Fruit fly (Drosophila melanogaster) whole organism, adult: ENCODE measurements around the gene CG8851.

Experiments used
- CG11617 ChIP-seq: fragments of 200-800 bp; sonication (Bioruptor generic); optimal IDR thresholded peaks from 2 replicates; lab custom pipeline; 2017; ENCODE audit warnings: mild to moderate bottlenecking, missing biosample characterization, missing genetic modification reagents, missing genetic modification characterization
- CG12768 ChIP-seq: fragments of 200-800 bp; sonication (Bioruptor generic); optimal IDR thresholded peaks from 2 replicates; lab custom pipeline; 2017; ENCODE audit warnings: missing biosample characterization, missing genetic modification characterization, mild to moderate bottlenecking, moderate library complexity, missing genetic modification reagents
- CG14711 ChIP-seq: fragments of 200-800 bp; sonication (Bioruptor generic); optimal IDR thresholded peaks from 2 replicates; lab custom pipeline; 2018; ENCODE audit warnings: missing biosample characterization, mild to moderate bottlenecking, missing genetic modification characterization, moderate library complexity
- CG33017 ChIP-seq: fragments of 200-800 bp; sonication (Bioruptor generic); optimal IDR thresholded peaks from 2 replicates; lab custom pipeline; 2018; ENCODE audit warnings: missing biosample characterization, mild to moderate bottlenecking, missing genetic modification characterization, moderate library complexity
- CG5204 ChIP-seq: fragments of 200-800 bp; sonication (Bioruptor generic); optimal IDR thresholded peaks from 2 replicates; lab custom pipeline; 2016; ENCODE audit warnings: missing biosample characterization, missing genetic modification characterization
- CG7101 ChIP-seq: fragments of 200-800 bp; sonication (Bioruptor generic); optimal IDR thresholded peaks from 2 replicates; lab custom pipeline; 2018; ENCODE audit warnings: missing biosample characterization, mild to moderate bottlenecking, missing genetic modification characterization, moderate library complexity
- Clk ChIP-seq: fragments of 200-800 bp; sonication (Bioruptor generic); optimal IDR thresholded peaks from 2 replicates; lab custom pipeline; 2017; ENCODE audit warnings: missing biosample characterization, missing genetic modification characterization
- Hr96 ChIP-seq: fragments of 200-800 bp; sonication (Bioruptor generic); optimal IDR thresholded peaks from 2 replicates; lab custom pipeline; 2016; ENCODE audit warnings: missing biosample characterization, missing genetic modification characterization
- Mnt ChIP-seq: fragments of 200-800 bp; sonication (Bioruptor generic); optimal IDR thresholded peaks from 2 replicates; lab custom pipeline; 2016; ENCODE audit warnings: missing biosample characterization, mild to moderate bottlenecking, missing genetic modification characterization
- cic ChIP-seq: fragments of 200-800 bp; sonication (Bioruptor generic); optimal IDR thresholded peaks from 2 replicates; lab custom pipeline; 2017; ENCODE audit warnings: missing biosample characterization, mild to moderate bottlenecking, missing genetic modification characterization, moderate library complexity
- ovo ChIP-seq: fragments of 200-800 bp; sonication (Bioruptor generic); optimal IDR thresholded peaks from 2 replicates; lab custom pipeline; 2016; ENCODE audit warnings: missing biosample characterization, missing genetic modification characterization
- pad ChIP-seq: fragments of 200-800 bp; sonication (Bioruptor generic); optimal IDR thresholded peaks from 3 replicates; lab custom pipeline; 2017; ENCODE audit warnings: missing biosample characterization, missing genetic modification characterization, mild to moderate bottlenecking, moderate library complexity, missing genetic modification reagents
- toe ChIP-seq: fragments of 200-800 bp; sonication (Bioruptor generic); optimal IDR thresholded peaks from 2 replicates; lab custom pipeline; 2016; ENCODE audit warnings: missing biosample characterization, missing genetic modification characterization

dm6 chr2L:3475948-3476347 is 43.5 kb upstream of the CG8851 start:
- TF ChIP-seq toe (GFP tag; lab: Kevin White, UChicago) (no peak), Hr96 (no peak), pad (GFP tag; lab: Kevin White, UChicago) (no peak), CG14711 (tag; lab: Kevin White, UChicago) (no peak), CG33017 (no peak), cic (no peak), CG5204 (GFP tag; lab: Kevin White, UChicago) (no peak), CG11617 (GFP tag; lab: Kevin White, UChicago) (no peak), CG7101 (tag; lab: Kevin White, UChicago) (no peak), ovo (GFP tag; lab: Kevin White, UChicago) (no peak), Clk (GFP tag; lab: Kevin White, UChicago) (no peak), Mnt (GFP tag; lab: Kevin White, UChicago) (no peak), CG12768 (no peak)
